Fruit fly (Drosophila melanogaster) whole organism, pupa: ENCODE measurements around the gene gro.

ENCODE experiments used
- CG10348 ChIP-seq: fragments of 200-800 bp; sonication (Bioruptor generic); IDR thresholded peaks from 2 replicates; pipeline ENCODE4 v1.3.6; 2022; ENCODE audit warnings: missing biosample characterization, missing genetic modification characterization
- CG12605 ChIP-seq: fragments of 200-800 bp; sonication (Bioruptor generic); IDR thresholded peaks from 2 replicates; pipeline ENCODE4 v1.3.6; 2022; ENCODE audit warnings: missing biosample characterization, missing genetic modification characterization
- CG13204 ChIP-seq: fragments of 200-800 bp; sonication (Bioruptor generic); optimal IDR thresholded peaks from 2 replicates; lab custom pipeline; 2018; ENCODE audit warnings: missing biosample characterization, mild to moderate bottlenecking, missing genetic modification characterization, moderate library complexity
- CG14655 ChIP-seq: fragments of 200-800 bp; sonication (Bioruptor generic); optimal IDR thresholded peaks from 3 replicates; lab custom pipeline; 2017; ENCODE audit warnings: mild to moderate bottlenecking, missing biosample characterization, missing genetic modification reagents, missing genetic modification characterization
- CG15710 ChIP-seq: fragments of 200-800 bp; sonication (Bioruptor generic); optimal IDR thresholded peaks from 2 replicates; lab custom pipeline; 2018; ENCODE audit warnings: missing biosample characterization, mild to moderate bottlenecking, missing genetic modification characterization, moderate library complexity
- CG17806 ChIP-seq: fragments of 200-800 bp; sonication (Bioruptor generic); optimal IDR thresholded peaks from 2 replicates; lab custom pipeline; 2018; ENCODE audit warnings: missing biosample characterization, mild to moderate bottlenecking, missing genetic modification characterization, moderate library complexity
- CG32121 ChIP-seq: fragments of 200-800 bp; sonication (Bioruptor generic); IDR thresholded peaks from 2 replicates; pipeline ENCODE4 v1.3.6; 2022; ENCODE audit warnings: missing biosample characterization, missing genetic modification characterization
- CG34367 ChIP-seq: fragments of 200-800 bp; sonication (Bioruptor generic); optimal IDR thresholded peaks from 2 replicates; lab custom pipeline; 2018; ENCODE audit warnings: missing biosample characterization, mild to moderate bottlenecking, missing genetic modification characterization
- CG4496 ChIP-seq: fragments of 200-800 bp; sonication (Bioruptor generic); IDR thresholded peaks from 3 replicates; pipeline ENCODE4 v1.3.6; 2022; ENCODE audit warnings: missing biosample characterization, missing genetic modification characterization
- CG8159 ChIP-seq: fragments of 200-800 bp; sonication (Bioruptor generic); optimal IDR thresholded peaks from 3 replicates; lab custom pipeline; 2018; ENCODE audit warnings: missing biosample characterization, mild to moderate bottlenecking, missing genetic modification characterization, moderate library complexity
- CG8301 ChIP-seq: fragments of 200-800 bp; sonication (Bioruptor generic); optimal IDR thresholded peaks from 2 replicates; lab custom pipeline; 2018; ENCODE audit warnings: missing biosample characterization, mild to moderate bottlenecking, missing genetic modification characterization
- CG9948 ChIP-seq: fragments of 200-800 bp; sonication (Bioruptor generic); optimal IDR thresholded peaks from 2 replicates; lab custom pipeline; 2018; ENCODE audit warnings: missing biosample characterization, mild to moderate bottlenecking, missing genetic modification characterization, moderate library complexity
- D1 ChIP-seq: fragments of 200-800 bp; sonication (Bioruptor generic); optimal IDR thresholded peaks from 2 replicates; lab custom pipeline; 2018; ENCODE audit warnings: missing biosample characterization, mild to moderate bottlenecking, missing genetic modification characterization, moderate library complexity
- EcR ChIP-seq: fragments of 200-800 bp; sonication (Bioruptor generic); optimal IDR thresholded peaks from 3 replicates; lab custom pipeline; 2019; ENCODE audit warnings: missing biosample characterization, missing genetic modification characterization, mild to moderate bottlenecking, moderate library complexity, missing genetic modification reagents
- Ets98B ChIP-seq: fragments of 200-800 bp; sonication (Bioruptor generic); IDR thresholded peaks from 2 replicates; pipeline ENCODE4 v1.3.6; 2022; ENCODE audit warnings: missing biosample characterization, missing genetic modification characterization
- Pif1A ChIP-seq: fragments of 200-800 bp; sonication (Bioruptor generic); optimal IDR thresholded peaks from 3 replicates; lab custom pipeline; 2016; ENCODE audit warnings: missing biosample characterization, missing genetic modification characterization
- Pif1B ChIP-seq: fragments of 200-800 bp; sonication (Bioruptor generic); optimal IDR thresholded peaks from 3 replicates; lab custom pipeline; 2016; ENCODE audit warnings: missing biosample characterization, missing genetic modification characterization
- Snoo ChIP-seq: fragments of 200-800 bp; sonication (Bioruptor generic); optimal IDR thresholded peaks from 3 replicates; lab custom pipeline; 2017; ENCODE audit warnings: missing biosample characterization, mild to moderate bottlenecking, missing genetic modification characterization, inconsistent platforms
- fd96Ca ChIP-seq: fragments of 200-800 bp; sonication (Bioruptor generic); IDR thresholded peaks from 3 replicates; pipeline ENCODE4 v1.3.6; 2022; ENCODE audit warnings: missing biosample characterization, missing genetic modification characterization
- gl ChIP-seq: fragments of 200-800 bp; sonication (Bioruptor generic); optimal IDR thresholded peaks from 2 replicates; lab custom pipeline; 2018; ENCODE audit warnings: missing biosample characterization, mild to moderate bottlenecking, missing genetic modification characterization
- rn ChIP-seq: fragments of 200-800 bp; sonication (Bioruptor generic); IDR thresholded peaks from 2 replicates; pipeline ENCODE4 v1.3.6; 2022; ENCODE audit warnings: missing biosample characterization, missing genetic modification characterization

gro gene

DNA sequence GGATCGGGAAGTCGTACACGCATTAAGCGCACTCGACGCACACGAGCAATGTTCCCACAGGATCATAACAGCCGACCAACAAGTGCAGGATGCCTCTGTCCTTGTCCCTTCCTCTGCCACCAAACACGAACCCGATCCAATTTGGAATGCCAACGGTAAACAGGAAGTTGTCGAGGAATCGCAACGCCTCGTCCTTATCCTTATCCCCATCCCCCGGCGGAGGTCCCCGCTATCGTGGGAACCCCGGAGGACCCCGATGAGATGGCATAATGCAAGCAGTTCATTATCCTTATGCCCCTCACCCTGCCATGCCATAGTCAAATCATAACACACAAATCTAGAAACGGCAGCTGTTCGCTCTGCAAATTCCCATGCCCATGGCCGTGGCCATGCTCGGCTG lies 42.4 kb upstream of the gro start:
- TF ChIP-seq Pif1A (GFP tag; lab: Kevin White, UChicago) (no peak), Snoo (tag; lab: Kevin White, UChicago) (no peak), CG12605 (GFP tag; lab: Robert Waterston, UW) (no peak)

DNA sequence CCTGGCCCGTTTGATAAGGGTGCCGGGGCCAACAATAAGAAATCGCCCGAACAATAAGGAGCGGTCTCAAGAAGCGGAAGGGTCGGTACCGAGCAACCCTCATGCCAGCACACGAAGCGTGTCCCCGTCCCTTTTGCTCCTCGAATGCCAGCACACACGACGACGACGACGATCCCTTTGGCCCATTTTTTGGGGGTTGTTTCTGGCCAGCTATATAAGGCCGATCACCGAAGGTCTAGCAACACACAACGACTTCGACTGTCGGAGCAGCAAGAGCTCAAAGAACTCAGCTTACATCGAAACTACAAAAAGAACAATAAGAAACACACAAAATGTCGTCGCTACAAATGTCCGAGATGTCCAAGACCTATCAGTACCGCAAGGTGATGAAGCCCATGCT lies 41.9 kb upstream of the gro start:
- no peak for TF ChIP-seq CG13204 (GFP tag; lab: Kevin White, UChicago)
- no peak for TF ChIP-seq CG32121 (GFP tag; lab: Robert Waterston, UW)
- no peak for TF ChIP-seq CG14655 (GFP tag; lab: Kevin White, UChicago)
- no peak for TF ChIP-seq CG8159 (tag; lab: Kevin White, UChicago)
- TF ChIP-seq gl: no peak
- TF ChIP-seq CG12605 (GFP tag; lab: Robert Waterston, UW): no peak
- no peak for TF ChIP-seq Pif1B (GFP tag; lab: Kevin White, UChicago)

DNA sequence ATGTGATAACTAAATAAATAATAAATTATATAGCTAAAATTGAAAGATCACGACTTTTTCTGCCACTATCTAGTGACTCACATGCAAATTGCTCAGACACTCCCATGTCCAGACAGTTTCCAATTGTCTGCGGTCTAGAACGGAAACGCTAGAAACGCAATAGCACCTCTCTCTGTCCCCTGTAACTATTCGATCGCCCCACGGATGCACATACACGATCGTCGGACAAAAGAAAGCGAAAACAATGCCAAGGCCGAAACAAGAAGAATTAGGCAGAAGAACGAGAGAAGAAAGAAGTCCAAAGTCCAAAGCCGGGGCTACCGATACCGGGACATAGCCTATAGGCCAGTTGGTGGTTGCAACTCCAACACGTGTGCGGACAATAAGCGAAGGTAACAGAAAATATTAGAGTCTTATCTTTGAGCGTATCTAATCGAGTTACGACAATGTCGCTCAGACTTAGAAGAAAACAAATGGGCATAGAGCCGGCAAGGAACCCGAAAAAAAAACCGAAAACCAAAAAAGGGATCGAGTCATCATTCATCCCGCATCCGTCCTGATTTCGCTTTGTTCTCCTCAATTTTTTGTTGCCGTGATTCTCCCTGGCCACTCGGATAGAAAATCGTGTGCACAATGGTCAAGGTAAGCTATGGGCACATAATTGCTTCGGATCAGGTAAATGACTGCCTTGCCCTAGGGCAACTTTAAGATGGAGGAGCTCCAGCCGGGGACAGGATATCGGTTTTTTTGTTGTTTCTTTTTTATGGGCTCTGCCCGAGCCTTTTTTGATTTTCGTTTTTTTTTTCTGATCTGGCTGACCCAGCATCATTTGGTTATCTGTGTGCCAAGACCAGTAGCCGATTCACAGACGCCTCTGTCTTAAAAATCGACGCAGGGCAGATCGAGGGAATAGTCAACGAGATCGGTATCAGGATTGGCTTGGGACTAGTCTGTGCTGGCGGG lies 40.5 kb upstream of the gro start:
- TF ChIP-seq D1 (tag; lab: Kevin White, UChicago) (no peak), CG15710 (no peak), rn (GFP tag; lab: Robert Waterston, UW) (no peak), CG17806 (no peak), Snoo (tag; lab: Kevin White, UChicago) (no peak), EcR (GFP tag; lab: Kevin White, UChicago) (peak; percentile 54), CG13204 (GFP tag; lab: Kevin White, UChicago) (peak; percentile 17), CG12605 (GFP tag; lab: Robert Waterston, UW) (no peak)

DNA sequence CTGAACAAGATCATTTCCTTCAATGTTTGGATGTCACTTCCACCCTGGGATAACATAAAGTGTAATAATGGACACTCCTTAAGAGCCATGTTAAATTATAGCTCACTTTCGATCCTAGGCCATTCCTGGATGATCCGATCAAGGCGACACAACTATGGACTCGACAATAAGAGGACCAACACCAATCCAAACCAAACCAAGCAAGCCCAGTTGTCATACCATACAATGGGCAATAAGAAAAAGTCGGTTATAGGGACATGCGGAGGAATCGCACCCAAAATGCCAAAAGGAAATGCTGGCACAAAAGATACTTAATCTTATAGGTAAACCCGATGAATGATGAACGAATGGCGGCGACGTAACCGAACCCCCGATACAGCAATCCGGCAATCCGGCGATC lies 39.5 kb upstream of the gro start:
- TF ChIP-seq CG10348: no peak
- TF ChIP-seq Snoo (tag; lab: Kevin White, UChicago): no peak
- TF ChIP-seq Ets98B: no peak
- TF ChIP-seq CG9948: no peak
- TF ChIP-seq CG8301 (tag; lab: Kevin White, UChicago): no peak
- TF ChIP-seq gl: no peak
- no peak for TF ChIP-seq EcR (GFP tag; lab: Kevin White, UChicago)
- TF ChIP-seq CG15710: no peak
- no peak for TF ChIP-seq rn (GFP tag; lab: Robert Waterston, UW)
- no peak for TF ChIP-seq Pif1B (GFP tag; lab: Kevin White, UChicago)
- TF ChIP-seq CG4496 (GFP tag; lab: Robert Waterston, UW): no peak
- TF ChIP-seq CG12605 (GFP tag; lab: Robert Waterston, UW): no peak
- TF ChIP-seq CG13204 (GFP tag; lab: Kevin White, UChicago): no peak
- no peak for TF ChIP-seq CG34367 (tag; lab: Kevin White, UChicago)
- TF ChIP-seq CG32121 (GFP tag; lab: Robert Waterston, UW): no peak
- no peak for TF ChIP-seq D1 (tag; lab: Kevin White, UChicago)
- TF ChIP-seq CG14655 (GFP tag; lab: Kevin White, UChicago): no peak
- TF ChIP-seq CG17806: no peak
- TF ChIP-seq fd96Ca: no peak

DNA sequence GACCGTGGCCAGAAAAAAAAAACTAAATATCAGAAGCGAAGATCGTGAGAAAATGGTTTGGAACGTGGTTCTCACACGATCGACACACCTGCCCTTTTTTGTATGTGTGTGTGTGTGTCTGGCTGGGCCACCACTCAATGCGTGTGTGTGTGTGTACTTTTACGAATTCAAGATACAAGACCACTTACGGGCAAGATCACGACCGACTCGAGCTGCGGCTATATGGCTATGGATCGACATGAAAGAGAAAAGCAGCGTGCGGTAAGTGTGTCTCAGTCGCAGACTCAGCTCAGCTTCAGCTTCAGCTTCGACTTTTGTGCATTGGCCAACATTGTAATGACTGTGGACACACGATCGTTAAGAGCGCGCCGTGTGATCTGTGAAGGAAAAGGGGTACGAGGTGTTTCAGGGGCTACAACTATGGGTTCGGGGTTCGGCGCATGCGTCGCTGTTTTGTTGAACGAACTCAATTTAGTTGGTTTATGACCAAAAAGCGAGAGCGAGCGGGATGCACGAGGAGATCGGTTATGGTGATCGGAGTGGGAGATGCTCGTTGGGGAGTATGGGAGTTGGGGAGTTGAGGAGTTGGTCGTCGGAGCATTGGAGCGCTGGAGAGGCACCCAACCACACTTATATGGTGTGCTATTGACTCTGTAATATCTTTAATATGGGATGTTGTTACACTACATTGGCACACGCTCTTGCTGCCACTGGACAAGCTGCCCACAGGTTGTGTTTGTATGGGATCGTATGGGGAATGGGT lies 38.8 kb upstream of the gro start:
- peak; percentile 38 for TF ChIP-seq Pif1B (GFP tag; lab: Kevin White, UChicago)
- no peak for TF ChIP-seq CG14655 (GFP tag; lab: Kevin White, UChicago)
- no peak for TF ChIP-seq D1 (tag; lab: Kevin White, UChicago)
- no peak for TF ChIP-seq CG8301 (tag; lab: Kevin White, UChicago)
- no peak for TF ChIP-seq gl
- TF ChIP-seq Ets98B: no peak
- no peak for TF ChIP-seq CG9948
- TF ChIP-seq CG34367 (tag; lab: Kevin White, UChicago): no peak
- no peak for TF ChIP-seq rn (GFP tag; lab: Robert Waterston, UW)
- no peak for TF ChIP-seq CG10348
- no peak for TF ChIP-seq CG12605 (GFP tag; lab: Robert Waterston, UW)
- TF ChIP-seq CG32121 (GFP tag; lab: Robert Waterston, UW): no peak
- TF ChIP-seq Pif1A (GFP tag; lab: Kevin White, UChicago): peak; percentile 24
- peak; percentile 53 for TF ChIP-seq EcR (GFP tag; lab: Kevin White, UChicago)
- peak; percentile 75 for TF ChIP-seq CG13204 (GFP tag; lab: Kevin White, UChicago)

DNA sequence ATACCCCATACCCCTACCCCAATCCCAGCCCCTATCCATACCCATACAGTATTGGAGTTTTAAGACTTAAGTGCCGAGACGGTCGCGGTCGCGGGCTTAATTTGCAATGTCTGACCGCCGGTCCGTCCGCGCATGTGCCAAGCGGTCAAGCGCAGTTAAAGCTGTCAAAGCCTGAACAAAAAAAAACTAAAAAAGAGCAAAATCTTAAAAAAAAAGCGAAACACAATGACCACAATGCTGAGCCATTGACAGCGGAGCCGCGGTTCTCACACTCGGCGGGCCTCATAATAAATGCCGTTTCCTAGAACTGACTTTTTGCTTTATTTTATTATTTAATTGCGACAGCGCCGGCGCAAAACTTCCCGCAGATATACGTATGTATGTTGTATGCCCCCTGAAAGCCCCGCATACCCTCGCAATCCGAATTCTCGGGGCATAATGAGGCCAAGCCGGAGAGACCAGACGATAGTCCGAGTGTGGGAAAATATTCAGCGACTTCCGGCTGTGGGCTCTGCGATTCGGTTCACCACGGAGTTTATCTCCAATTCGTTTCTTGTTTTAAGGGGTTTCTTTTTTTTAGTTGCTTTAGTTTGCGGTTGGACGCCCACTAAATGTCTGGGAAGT lies 37.0 kb upstream of the gro start:
- peak; percentile 34 for TF ChIP-seq Pif1A (GFP tag; lab: Kevin White, UChicago)
- TF ChIP-seq CG14655 (GFP tag; lab: Kevin White, UChicago): no peak
- TF ChIP-seq D1 (tag; lab: Kevin White, UChicago): peak; percentile 10
- no peak for TF ChIP-seq Snoo (tag; lab: Kevin White, UChicago)
- TF ChIP-seq Pif1B (GFP tag; lab: Kevin White, UChicago): no peak
- no peak for TF ChIP-seq rn (GFP tag; lab: Robert Waterston, UW)
- peak; percentile 32; the same call in 1 of the 2 replicates for TF ChIP-seq CG12605 (GFP tag; lab: Robert Waterston, UW)
- no peak; the same call in 2 of the 3 replicates for TF ChIP-seq CG4496 (GFP tag; lab: Robert Waterston, UW)
- peak; percentile 85 for TF ChIP-seq EcR (GFP tag; lab: Kevin White, UChicago)
- peak; percentile 82 for TF ChIP-seq gl
- no peak for TF ChIP-seq Ets98B
- TF ChIP-seq CG15710: peak; percentile 53
- no peak for TF ChIP-seq CG10348
- peak; percentile 32 for TF ChIP-seq CG34367 (tag; lab: Kevin White, UChicago)
- no peak for TF ChIP-seq CG8301 (tag; lab: Kevin White, UChicago)
- TF ChIP-seq fd96Ca: no peak
- TF ChIP-seq CG13204 (GFP tag; lab: Kevin White, UChicago): peak; percentile 89
- TF ChIP-seq CG8159 (tag; lab: Kevin White, UChicago): peak; percentile 69
- 0 out of 2 replicates have a peak, but pooled peaks have one; percentile 12 for TF ChIP-seq CG32121 (GFP tag; lab: Robert Waterston, UW)
- no peak for TF ChIP-seq CG9948
- peak; percentile 20 for TF ChIP-seq CG17806
